Fruit fly (Drosophila melanogaster) whole organism, wandering third instar larva: Measurements from ENCODE around the gene norpA.

Experiments used
- Abd-B ChIP-seq: fragments of >200 bp; optimal IDR thresholded peaks from 2 replicates; lab custom pipeline; 2017; ENCODE audit warnings: missing biosample characterization, missing genetic modification characterization
- GATAd ChIP-seq: sonication (Bioruptor generic); optimal IDR thresholded peaks from 2 replicates; lab custom pipeline; 2016; ENCODE audit warnings: missing biosample characterization, missing genetic modification characterization
- N ChIP-seq: fragments of >200 bp; optimal IDR thresholded peaks from 2 replicates; lab custom pipeline; 2018; ENCODE audit warnings: missing biosample characterization, missing external identifiers, missing genetic modification characterization
- OdsH ChIP-seq: fragments of 200-800 bp; sonication (Bioruptor generic); optimal IDR thresholded peaks from 2 replicates; lab custom pipeline; 2016; ENCODE audit warnings: missing biosample characterization, mild to moderate bottlenecking, missing genetic modification characterization
- Rel ChIP-seq, 2 experiments: fragments of 200-800 bp; sonication (Bioruptor generic) in 1 of 2; optimal IDR thresholded peaks; 2 replicates in 1 of 2; 3 replicates in 1 of 2; lab custom pipeline; 2016 to 2019; ENCODE audit warnings: mild to moderate bottlenecking in 2 of 2, missing biosample characterization in 2 of 2, missing genetic modification characterization in 2 of 2, moderate library complexity in 1 of 2
- Sp1 ChIP-seq: fragments of 200-800 bp; sonication (Bioruptor generic); optimal IDR thresholded peaks from 3 replicates; lab custom pipeline; 2019; ENCODE audit warnings: missing biosample characterization, mild to moderate bottlenecking, missing genetic modification characterization, moderate library complexity
- fru ChIP-seq: fragments of 200-800 bp; sonication (Bioruptor generic); optimal IDR thresholded peaks from 3 replicates; lab custom pipeline; 2016; ENCODE audit warnings: missing biosample characterization, mild to moderate bottlenecking, missing genetic modification characterization
- usp ChIP-seq: fragments of >200 bp; optimal IDR thresholded peaks from 2 replicates; lab custom pipeline; 2017; ENCODE audit warnings: missing biosample characterization, missing genetic modification characterization

DNA sequence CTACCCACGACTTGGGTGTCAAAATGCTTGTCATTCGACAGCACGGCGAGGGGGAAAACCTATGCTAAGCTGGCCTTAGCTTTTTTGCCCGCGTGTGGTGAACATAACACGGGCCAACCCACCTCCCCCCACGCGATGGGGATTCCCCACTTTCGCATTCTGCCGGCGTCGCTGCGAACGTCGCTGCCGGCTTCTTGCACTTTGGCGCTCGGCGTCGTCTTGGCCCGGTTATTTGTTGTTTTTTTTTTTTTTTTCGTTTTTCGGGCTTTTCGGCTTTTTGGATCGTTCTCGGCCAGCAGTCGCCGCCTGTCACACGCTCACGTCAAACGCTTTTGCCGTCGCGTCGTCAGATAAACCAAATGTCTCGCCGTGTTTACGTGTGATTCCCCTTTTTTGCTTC, 90.7 kb downstream of the norpA start:
- TF ChIP-seq GATAd (no peak), Sp1 (GFP tag; lab: Kevin White, UChicago) (no peak), Abd-B (no peak), N (GFP tag; lab: Kevin White, UChicago) (no peak), OdsH (GFP tag; lab: Kevin White, UChicago) (no peak), usp (GFP tag; lab: Kevin White, UChicago) (no peak), fru (GFP tag; lab: Kevin White, UChicago) (no peak), Rel (GFP tag; optimal IDR thresholded peaks at IDR 0.05; lab: Kevin White, UChicago) (no peak), Rel (tag; optimal IDR thresholded peaks at IDR 0.05; lab: Kevin White, UChicago) (peak; percentile 68)
